Worm (Caenorhabditis elegans): ENCODE measurements around the gene hlh-15.

hlh-15 gene

ce11 chrX:2401883-2402282, 11.3 kb downstream of the hlh-15 start, which contains the start of gene dhhc-9 (continued):
- TF ChIP-seq egl-27 (tag; optimal IDR thresholded peaks at IDR 0.05) (no peak), mep-1 (tag; optimal IDR thresholded peaks at IDR 0.05) (no peak), F49E8.2 (tag; optimal IDR thresholded peaks at IDR 0.05; ENCODE audit: borderline replicate concordance) (no peak), arid-1 (GFP tag; conservative IDR thresholded peaks at IDR 0.05) (no peak), vab-7 (GFP tag; IDR thresholded peaks at IDR 0.05) (no peak), Y75B8A.6 (GFP tag; IDR thresholded peaks at IDR 0.05) (no peak), hif-1 (tag; optimal IDR thresholded peaks at IDR 0.05) (no peak), zip-11 (GFP tag; IDR thresholded peaks at IDR 0.05) (no peak), attf-4 (tag; optimal IDR thresholded peaks at IDR 0.05) (no peak), dmd-6 (GFP tag; IDR thresholded peaks at IDR 0.05) (peak; percentile 40), mes-2 (tag; optimal IDR thresholded peaks at IDR 0.05; ENCODE audit: poor library complexity, severe bottlenecking) (peak; percentile 75), daf-8 (GFP tag; IDR thresholded peaks at IDR 0.05) (no peak), dve-1 (tag; optimal IDR thresholded peaks at IDR 0.05; ENCODE audit: insufficient read depth) (peak; percentile 50), F37D6.2 (tag; optimal IDR thresholded peaks at IDR 0.05) (no peak), F44E2.7 (GFP tag; IDR thresholded peaks at IDR 0.05) (no peak), hlh-11 (tag; optimal IDR thresholded peaks at IDR 0.05) (peak; percentile 76), nhr-11 (tag; optimal IDR thresholded peaks at IDR 0.05) (peak; percentile 7), dmd-8 (GFP tag; IDR thresholded peaks at IDR 0.05) (no peak), mdl-1 (tag; optimal IDR thresholded peaks at IDR 0.05) (peak in 1 of 2 experiments; percentile 11), ZK337.2 (GFP tag; IDR thresholded peaks at IDR 0.05) (no peak), hlh-30 (tag; optimal IDR thresholded peaks at IDR 0.05; ENCODE audit: insufficient read depth) (peak; percentile 68), daf-16 (GFP tag; optimal IDR thresholded peaks at IDR 0.05) (no peak), daf-16 (tag; optimal IDR thresholded peaks at IDR 0.05) (no peak), T20F7.1 (GFP tag; optimal IDR thresholded peaks at IDR 0.05) (no peak), ceh-32 (tag; optimal IDR thresholded peaks at IDR 0.05; ENCODE audit: poor library complexity) (no peak), dmd-9 (GFP tag; IDR thresholded peaks at IDR 0.05) (no peak), lin-38 (GFP tag; IDR thresholded peaks at IDR 0.05) (no peak), pqm-1 (tag; optimal IDR thresholded peaks at IDR 0.05) (no peak), snpc-1.2 (GFP tag; IDR thresholded peaks at IDR 0.05) (no peak), skn-1 (tag; optimal IDR thresholded peaks at IDR 0.05) (no peak), tag-97 (GFP tag; IDR thresholded peaks at IDR 0.05) (no peak), dpl-1 (GFP tag; optimal IDR thresholded peaks at IDR 0.05) (no peak), tra-1 (GFP tag; IDR thresholded peaks at IDR 0.05) (no peak), ama-1 (optimal IDR thresholded peaks at IDR 0.05) (no peak), nhr-28 (tag; optimal IDR thresholded peaks at IDR 0.05) (peak; percentile 56), lin-15B (tag; optimal IDR thresholded peaks at IDR 0.05) (no peak), Y105C5A.15 (GFP tag; IDR thresholded peaks at IDR 0.05) (no peak), php-3 (GFP tag; IDR thresholded peaks at IDR 0.05) (0 out of 2 replicates have a peak, but pooled peaks have one; percentile 7), ces-1 (GFP tag; optimal IDR thresholded peaks at IDR 0.05) (no peak), snpc-4 (tag; optimal IDR thresholded peaks at IDR 0.05) (no peak), cey-2 (tag; optimal IDR thresholded peaks at IDR 0.05; ENCODE audit: borderline replicate concordance, insufficient read depth) (no peak), nhr-25 (tag; optimal IDR thresholded peaks at IDR 0.05; ENCODE audit: borderline replicate concordance, insufficient read depth) (no peak), ctbp-1 (GFP tag; IDR thresholded peaks at IDR 0.05) (no peak), Y48G9A.11 (GFP tag; IDR thresholded peaks at IDR 0.05) (no peak), daf-12 (tag; optimal IDR thresholded peaks at IDR 0.05) (no peak), R02D3.7 (tag; optimal IDR thresholded peaks at IDR 0.05) (no peak), aha-1 (tag) (no peak), lin-1 (GFP tag; IDR thresholded peaks at IDR 0.05) (no peak), duxl-1 (tag; optimal IDR thresholded peaks at IDR 0.05; ENCODE audit: poor library complexity) (peak; percentile 54), mxl-3 (GFP tag; optimal IDR thresholded peaks at IDR 0.05) (peak; percentile 74), nhr-237 (tag; optimal IDR thresholded peaks at IDR 0.05) (no peak)

Data from whole organism, L4 larva.